Fruit fly (Drosophila melanogaster): ENCODE measurements around the gene Hsp23.

The Hsp23 gene

DNA sequence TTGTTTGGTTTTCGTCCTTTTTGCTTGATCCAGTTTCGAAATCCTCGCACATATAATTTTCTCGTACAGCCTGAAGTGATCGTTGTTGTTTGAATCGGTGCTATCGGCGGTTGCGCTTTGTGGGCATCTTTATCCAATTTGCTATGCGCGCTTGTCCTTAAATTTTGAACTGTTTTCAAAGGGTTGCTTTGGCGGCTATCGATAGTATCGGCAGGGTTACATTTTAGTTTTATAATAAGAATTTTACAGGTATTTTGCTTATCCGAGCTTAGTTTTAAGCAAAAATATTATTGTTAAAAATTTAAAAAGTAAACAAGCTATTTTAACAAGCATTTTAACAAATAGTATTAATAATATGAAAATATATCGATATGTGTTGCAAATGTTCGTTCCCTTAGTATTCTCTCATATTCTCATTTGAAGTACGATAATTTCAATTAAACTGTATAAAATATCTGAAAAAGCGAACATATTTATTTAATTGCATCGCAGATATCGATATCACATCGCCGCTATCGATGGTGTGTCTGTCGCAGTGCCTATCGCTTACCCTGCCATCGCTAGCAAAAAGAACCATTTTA, 14.7 kb upstream of the Hsp23 start, which contains the start of the genes Klp67A and CG4452 (continued):
- TF ChIP-seq CG30403 (GFP tag; optimal IDR thresholded peaks at IDR 0.05): peak; percentile 69
- TF ChIP-seq CG13296 (GFP tag; optimal IDR thresholded peaks at IDR 0.05): peak; percentile 17
- TF ChIP-seq Sin3A (optimal IDR thresholded peaks at IDR 0.05): peak; percentile 82
- TF ChIP-seq CG17385 (GFP tag; optimal IDR thresholded peaks at IDR 0.05): peak; percentile 5
- 0 out of 2 replicates have a peak, but pooled peaks have one; percentile 34 for TF ChIP-seq al (GFP tag; IDR thresholded peaks at IDR 0.05)
- TF ChIP-seq CG18619 (GFP tag; optimal IDR thresholded peaks at IDR 0.05): peak; percentile 17
- peak; percentile 13 for TF ChIP-seq salm (tag; optimal IDR thresholded peaks at IDR 0.05)
- peak; percentile 86; the same call in 2 of the 3 replicates for TF ChIP-seq zen2 (GFP tag; IDR thresholded peaks at IDR 0.05; ENCODE audit: partially characterized antibody)
- TF ChIP-seq CG9932 (GFP tag; IDR thresholded peaks at IDR 0.05): peak; percentile 60
- TF ChIP-seq CG3995 (GFP tag; optimal IDR thresholded peaks at IDR 0.05): peak; percentile 85
- TF ChIP-seq CG9797 (GFP tag; optimal IDR thresholded peaks at IDR 0.05): peak; percentile 51
- peak; percentile 75 for TF ChIP-seq ato (GFP tag; IDR thresholded peaks at IDR 0.05; ENCODE audit: partially characterized antibody)
- TF ChIP-seq CG7556 (GFP tag; optimal IDR thresholded peaks at IDR 0.05): peak; percentile 34
- peak; percentile 28 for TF ChIP-seq CG8388 (GFP tag; optimal IDR thresholded peaks at IDR 0.05)
- TF ChIP-seq D (optimal IDR thresholded peaks at IDR 0.05): no peak
- no peak for TF ChIP-seq D (GFP tag; optimal IDR thresholded peaks at IDR 0.05)
- peak; percentile 45 for TF ChIP-seq CG2120 (GFP tag; optimal IDR thresholded peaks at IDR 0.05)
- TF ChIP-seq CG7839 (tag; optimal IDR thresholded peaks at IDR 0.05): peak; percentile 46
- peak; percentile 36 for TF ChIP-seq cato (GFP tag; optimal IDR thresholded peaks at IDR 0.05; ENCODE audit: borderline replicate concordance)
- TF ChIP-seq CG12155 (GFP tag; optimal IDR thresholded peaks at IDR 0.05): peak; percentile 53
- TF ChIP-seq ro (GFP tag; IDR thresholded peaks at IDR 0.05): no peak
- TF ChIP-seq D19A (tag; optimal IDR thresholded peaks at IDR 0.05): peak; percentile 3
- no peak for TF ChIP-seq CG1024 (GFP tag; IDR thresholded peaks at IDR 0.05)
- no peak for TF ChIP-seq sc (optimal IDR thresholded peaks at IDR 0.05)
- TF ChIP-seq sc (GFP tag; optimal IDR thresholded peaks at IDR 0.05): peak; percentile 47
- TF ChIP-seq klu (GFP tag; IDR thresholded peaks at IDR 0.05): no peak
- TF ChIP-seq Med (GFP tag): peak; percentile 87
- peak; percentile 27 for TF ChIP-seq B-H2 (GFP tag; optimal IDR thresholded peaks at IDR 0.05)
- TF ChIP-seq phol (tag; optimal IDR thresholded peaks at IDR 0.05): peak; percentile 85
- peak; percentile 92; the same call in 2 of the 3 replicates for TF ChIP-seq hb (GFP tag; IDR thresholded peaks at IDR 0.05; ENCODE audit: partially characterized antibody)
- peak; percentile 61 for TF ChIP-seq vfl (GFP tag; optimal IDR thresholded peaks at IDR 0.05)
- TF ChIP-seq B-H1 (GFP tag; IDR thresholded peaks at IDR 0.05): no peak
- no peak for TF ChIP-seq Optix (GFP tag; IDR thresholded peaks at IDR 0.05)
- 0 out of 3 replicates have a peak, but pooled peaks have one; percentile 5 for TF ChIP-seq ken (GFP tag; IDR thresholded peaks at IDR 0.05)
- peak; percentile 34; the same call in 2 of the 3 replicates for TF ChIP-seq dysf (GFP tag; IDR thresholded peaks at IDR 0.05)
- peak; percentile 94 for TF ChIP-seq CG14860 (GFP tag; IDR thresholded peaks at IDR 0.05; ENCODE audit: partially characterized antibody)
- TF ChIP-seq Pdp1 (GFP tag; optimal IDR thresholded peaks at IDR 0.05): peak in 1 of 2 experiments; percentile 21
- TF ChIP-seq mld (GFP tag; IDR thresholded peaks at IDR 0.05; ENCODE audit: partially characterized antibody): peak; percentile 71
- peak in 1 of 2 experiments; percentile 27 for TF ChIP-seq crp (GFP tag; optimal IDR thresholded peaks at IDR 0.05)
- TF ChIP-seq CG6175 (GFP tag; IDR thresholded peaks at IDR 0.05): no peak
- no peak for TF ChIP-seq Lpt (GFP tag; optimal IDR thresholded peaks at IDR 0.05)
- no peak for TF ChIP-seq pita (GFP tag; optimal IDR thresholded peaks at IDR 0.05)
- no peak for TF ChIP-seq slou (GFP tag; optimal IDR thresholded peaks at IDR 0.05)
- no peak for TF ChIP-seq Six4 (GFP tag; optimal IDR thresholded peaks at IDR 0.05)
- no peak for TF ChIP-seq caup (GFP tag; optimal IDR thresholded peaks at IDR 0.05; ENCODE audit: severe bottlenecking)
- no peak for TF ChIP-seq CG6654 (GFP tag; optimal IDR thresholded peaks at IDR 0.05)
- peak; percentile 44; the same call in 1 of the 3 replicates for TF ChIP-seq ci (GFP tag; IDR thresholded peaks at IDR 0.05)
- peak; percentile 92 for TF ChIP-seq Doc3 (GFP tag; IDR thresholded peaks at IDR 0.05; ENCODE audit: partially characterized antibody)
- no peak for TF ChIP-seq rib (GFP tag; IDR thresholded peaks at IDR 0.05)
- TF ChIP-seq CG10462 (GFP tag; optimal IDR thresholded peaks at IDR 0.05): no peak

All from whole organism, embryonic.